Fruit fly (Drosophila melanogaster) whole organism, prepupa: Measurements from ENCODE around the gene NimB2.

ENCODE experiments used
- CG11762 ChIP-seq: fragments of 200-800 bp; sonication (Bioruptor generic); optimal IDR thresholded peaks from 3 replicates; lab custom pipeline; 2016; ENCODE audit warnings: missing biosample characterization, missing genetic modification characterization; ENCODE audit not compliant: insufficient read depth
- CG11902 ChIP-seq: fragments of 200-800 bp; sonication (Bioruptor generic); optimal IDR thresholded peaks from 3 replicates; lab custom pipeline; 2016; ENCODE audit warnings: missing biosample characterization, missing genetic modification characterization
- CG6854 ChIP-seq: fragments of 200-800 bp; sonication (Bioruptor generic); optimal IDR thresholded peaks from 2 replicates; lab custom pipeline; 2017; ENCODE audit warnings: missing biosample characterization, mild to moderate bottlenecking, missing genetic modification characterization
- CG7368 ChIP-seq: fragments of 200-800 bp; sonication (Bioruptor generic); optimal IDR thresholded peaks from 3 replicates; lab custom pipeline; 2016; ENCODE audit warnings: missing biosample characterization, missing genetic modification characterization
- CG8319 ChIP-seq: fragments of 200-800 bp; sonication (Bioruptor generic); optimal IDR thresholded peaks from 3 replicates; lab custom pipeline; 2016; ENCODE audit warnings: missing biosample characterization, missing genetic modification characterization
- Hr38 ChIP-seq: sonication (Bioruptor generic); optimal IDR thresholded peaks from 2 replicates; lab custom pipeline; 2016; ENCODE audit warnings: missing biosample characterization, missing genetic modification characterization
- cyc ChIP-seq: fragments of 200-800 bp; sonication (Bioruptor generic); optimal IDR thresholded peaks from 3 replicates; lab custom pipeline; 2016; ENCODE audit warnings: missing biosample characterization, missing genetic modification characterization
- fd85E ChIP-seq: fragments of 200-800 bp; sonication (Bioruptor generic); optimal IDR thresholded peaks from 3 replicates; lab custom pipeline; 2016; ENCODE audit warnings: missing biosample characterization, missing genetic modification characterization

DNA sequence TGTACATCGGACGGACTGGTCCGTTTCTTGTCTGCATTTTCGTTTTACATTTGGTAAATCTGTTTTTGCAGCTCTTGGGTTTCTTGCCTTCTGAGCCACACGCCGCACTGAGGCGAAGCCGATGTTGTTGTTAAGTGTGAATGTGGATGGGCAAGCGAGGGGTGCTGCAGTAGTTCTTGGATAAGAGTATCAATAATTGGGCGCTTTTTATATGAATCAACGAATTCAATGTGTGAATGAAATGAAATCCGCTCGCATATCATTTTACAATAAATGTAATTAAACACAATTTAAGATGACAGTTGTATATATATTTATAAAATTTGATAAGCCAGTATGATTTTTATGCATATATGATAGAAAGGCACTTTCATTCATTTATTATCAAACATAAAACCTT lies 38.4 kb downstream of the NimB2 start:
- TF ChIP-seq CG8319 = no peak
- TF ChIP-seq CG6854 (GFP tag; lab: Kevin White, UChicago) = no peak
- no peak for TF ChIP-seq fd85E
- TF ChIP-seq CG11902 (GFP tag; lab: Kevin White, UChicago) = no peak
- TF ChIP-seq cyc (GFP tag; lab: Kevin White, UChicago) = no peak
- TF ChIP-seq Hr38 (GFP tag; lab: Kevin White, UChicago) = no peak
- no peak for TF ChIP-seq CG11762 (GFP tag; lab: Kevin White, UChicago)
- TF ChIP-seq CG7368 (GFP tag; lab: Kevin White, UChicago) = no peak
